Fruit fly (Drosophila melanogaster): Measurements from ENCODE around the gene CG10472.

CG10472 gene

DNA sequence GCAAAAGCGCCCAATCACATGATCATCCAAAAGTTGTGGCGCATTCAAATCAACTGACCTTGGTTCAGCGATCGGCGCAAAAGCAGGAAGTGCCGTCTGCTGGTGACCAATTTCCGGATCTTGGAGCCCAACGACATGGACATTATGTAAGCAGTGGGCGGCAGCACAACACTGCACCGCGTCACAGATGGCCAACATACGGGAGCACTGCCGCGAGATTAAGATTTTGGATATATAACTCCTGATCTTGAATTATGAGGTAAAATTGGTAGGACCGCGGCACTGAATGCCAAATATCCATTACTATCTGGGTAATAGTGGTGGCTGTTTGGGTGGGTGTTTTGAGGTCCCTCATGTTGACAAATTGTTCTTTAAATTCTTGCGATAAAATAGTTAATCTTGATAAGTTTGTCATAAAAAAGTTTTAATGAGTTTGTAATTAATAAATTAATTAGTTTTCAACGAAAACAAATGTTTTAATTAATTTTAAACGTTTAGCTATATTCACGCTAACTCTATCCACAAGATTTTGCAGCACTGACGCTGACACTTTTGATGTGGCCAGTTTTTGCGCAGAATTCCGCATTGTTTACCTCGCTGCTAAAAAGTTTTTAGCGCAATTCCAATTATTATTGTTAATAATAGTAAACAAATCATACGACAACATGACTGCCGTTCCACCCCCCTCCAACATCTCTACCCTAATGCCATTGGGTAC lies 12.4 kb upstream of the CG10472 start, which contains the start of the genes CG13295 and CG6610 (continued):
- TF ChIP-seq Hmx (GFP tag; optimal IDR thresholded peaks at IDR 0.05) (peak; percentile 24), CG15011 (GFP tag; optimal IDR thresholded peaks at IDR 0.05) (peak; percentile 36), maf-S (GFP tag; optimal IDR thresholded peaks at IDR 0.05) (no peak), CG32767 (GFP tag; IDR thresholded peaks at IDR 0.05) (peak; percentile 38; the same call in 1 of the 2 replicates), CG33557 (GFP tag; optimal IDR thresholded peaks at IDR 0.05) (peak; percentile 47), CG9609 (GFP tag; optimal IDR thresholded peaks at IDR 0.05) (peak; percentile 31), Stat92E (GFP tag; optimal IDR thresholded peaks at IDR 0.05) (peak in 1 of 3 experiments; percentile 25), Sox100B (GFP tag; optimal IDR thresholded peaks at IDR 0.05) (no peak), prd (optimal IDR thresholded peaks at IDR 0.05) (no peak), prd (GFP tag; IDR thresholded peaks at IDR 0.05) (peak; percentile 75), Asciz (GFP tag; optimal IDR thresholded peaks at IDR 0.05) (no peak), Sin3A (optimal IDR thresholded peaks at IDR 0.05) (peak; percentile 77), H15 (GFP tag; IDR thresholded peaks at IDR 0.05) (peak; percentile 20; the same call in 1 of the 3 replicates), CG10147 (GFP tag; optimal IDR thresholded peaks at IDR 0.05) (peak; percentile 50), gro (GFP tag; optimal IDR thresholded peaks at IDR 0.05) (no peak), CG18764 (GFP tag; optimal IDR thresholded peaks at IDR 0.05) (no peak), Aef1 (GFP tag; IDR thresholded peaks at IDR 0.05) (peak; percentile 46; the same call in 1 of the 3 replicates), ase (GFP tag; IDR thresholded peaks at IDR 0.05) (no peak), CG14014 (GFP tag; IDR thresholded peaks at IDR 0.05) (0 out of 2 replicates have a peak, but pooled peaks have one; percentile 44), CG8359 (GFP tag; optimal IDR thresholded peaks at IDR 0.05; ENCODE audit: borderline replicate concordance) (no peak), CG10462 (GFP tag; optimal IDR thresholded peaks at IDR 0.05) (peak; percentile 13), Fer3 (tag; optimal IDR thresholded peaks at IDR 0.05) (peak; percentile 66), Gug (GFP tag; IDR thresholded peaks at IDR 0.05) (peak; percentile 23; the same call in 1 of the 4 replicates), Xrp1 (GFP tag; IDR thresholded peaks at IDR 0.05) (peak; percentile 70), crc (GFP tag; optimal IDR thresholded peaks at IDR 0.05) (no peak), CG30403 (GFP tag; optimal IDR thresholded peaks at IDR 0.05) (peak; percentile 79), Dll (GFP tag; IDR thresholded peaks at IDR 0.05; ENCODE audit: partially characterized antibody) (0 out of 4 replicates have a peak, but pooled peaks have one; percentile 23), CG16813 (GFP tag; IDR thresholded peaks at IDR 0.05; ENCODE audit: partially characterized antibody) (no peak), Chrac-16 (GFP tag; optimal IDR thresholded peaks at IDR 0.05) (peak; percentile 47), Hr39 (optimal IDR thresholded peaks at IDR 0.05) (no peak), YL-1 (GFP tag; optimal IDR thresholded peaks at IDR 0.05) (peak; percentile 46), Ptx1 (GFP tag; IDR thresholded peaks at IDR 0.05) (peak; percentile 70), chn (GFP tag; optimal IDR thresholded peaks at IDR 0.05) (peak; percentile 43), sug (tag; optimal IDR thresholded peaks at IDR 0.05) (peak; percentile 79), CG7357 (GFP tag; IDR thresholded peaks at IDR 0.05) (0 out of 3 replicates have a peak, but pooled peaks have one; percentile 29), CG3407 (GFP tag; optimal IDR thresholded peaks at IDR 0.05) (no peak), CG2116 (GFP tag; optimal IDR thresholded peaks at IDR 0.05) (peak; percentile 41), CG8944 (GFP tag; optimal IDR thresholded peaks at IDR 0.05) (no peak), Trl (optimal IDR thresholded peaks at IDR 0.05) (no peak), Trl (GFP tag; optimal IDR thresholded peaks at IDR 0.05) (peak; percentile 30), Jarid2 (GFP tag; optimal IDR thresholded peaks at IDR 0.05) (no peak), lbe (GFP tag; optimal IDR thresholded peaks at IDR 0.05) (no peak), Fer2 (tag; optimal IDR thresholded peaks at IDR 0.05) (peak; percentile 65), Hr3 (GFP tag; optimal IDR thresholded peaks at IDR 0.05) (peak; percentile 49), mam (GFP tag; optimal IDR thresholded peaks at IDR 0.05) (peak; percentile 67), Atf-2 (GFP tag; optimal IDR thresholded peaks at IDR 0.05) (no peak), gsb-n (tag; optimal IDR thresholded peaks at IDR 0.05) (peak; percentile 11), Ravus (GFP tag; IDR thresholded peaks at IDR 0.05) (no peak), CkIIα-i1 (GFP tag; IDR thresholded peaks at IDR 0.05) (no peak), cg (GFP tag; optimal IDR thresholded peaks at IDR 0.05) (no peak), CG3726 (GFP tag; IDR thresholded peaks at IDR 0.05) (no peak)

All from whole organism, embryonic.